Fruit fly (Drosophila melanogaster) whole organism, adult: ENCODE results near the gene aub.

Source experiments
- CG11617 ChIP-seq: fragments of 200-800 bp; sonication (Bioruptor generic); optimal IDR thresholded peaks from 2 replicates; lab custom pipeline; 2017; ENCODE audit warnings: mild to moderate bottlenecking, missing biosample characterization, missing genetic modification reagents, missing genetic modification characterization
- CG12768 ChIP-seq: fragments of 200-800 bp; sonication (Bioruptor generic); optimal IDR thresholded peaks from 2 replicates; lab custom pipeline; 2017; ENCODE audit warnings: missing biosample characterization, missing genetic modification characterization, mild to moderate bottlenecking, moderate library complexity, missing genetic modification reagents
- CG14711 ChIP-seq: fragments of 200-800 bp; sonication (Bioruptor generic); optimal IDR thresholded peaks from 2 replicates; lab custom pipeline; 2018; ENCODE audit warnings: missing biosample characterization, mild to moderate bottlenecking, missing genetic modification characterization, moderate library complexity
- CG1620 ChIP-seq: fragments of 200-800 bp; sonication (Bioruptor generic); optimal IDR thresholded peaks from 2 replicates; lab custom pipeline; 2016; ENCODE audit warnings: missing biosample characterization, missing genetic modification characterization
- CG33017 ChIP-seq: fragments of 200-800 bp; sonication (Bioruptor generic); optimal IDR thresholded peaks from 2 replicates; lab custom pipeline; 2018; ENCODE audit warnings: missing biosample characterization, mild to moderate bottlenecking, missing genetic modification characterization, moderate library complexity
- CG5204 ChIP-seq: fragments of 200-800 bp; sonication (Bioruptor generic); optimal IDR thresholded peaks from 2 replicates; lab custom pipeline; 2016; ENCODE audit warnings: missing biosample characterization, missing genetic modification characterization
- CG7045 ChIP-seq: fragments of 200-800 bp; sonication (Bioruptor generic); optimal IDR thresholded peaks from 2 replicates; lab custom pipeline; 2017; ENCODE audit warnings: missing biosample characterization, mild to moderate bottlenecking, missing genetic modification characterization
- CG7101 ChIP-seq: fragments of 200-800 bp; sonication (Bioruptor generic); optimal IDR thresholded peaks from 2 replicates; lab custom pipeline; 2018; ENCODE audit warnings: missing biosample characterization, mild to moderate bottlenecking, missing genetic modification characterization, moderate library complexity
- Crg-1 ChIP-seq: fragments of 200-800 bp; sonication (Bioruptor generic); optimal IDR thresholded peaks from 2 replicates; lab custom pipeline; 2016; ENCODE audit warnings: missing biosample characterization, missing genetic modification characterization
- Hr96 ChIP-seq: fragments of 200-800 bp; sonication (Bioruptor generic); optimal IDR thresholded peaks from 2 replicates; lab custom pipeline; 2016; ENCODE audit warnings: missing biosample characterization, missing genetic modification characterization
- Mnt ChIP-seq: fragments of 200-800 bp; sonication (Bioruptor generic); optimal IDR thresholded peaks from 2 replicates; lab custom pipeline; 2016; ENCODE audit warnings: missing biosample characterization, mild to moderate bottlenecking, missing genetic modification characterization
- bab1 ChIP-seq: fragments of 200-800 bp; sonication (Bioruptor generic); optimal IDR thresholded peaks from 3 replicates; lab custom pipeline; 2019; ENCODE audit warnings: missing biosample characterization, mild to moderate bottlenecking, missing genetic modification characterization, moderate library complexity
- cic ChIP-seq: fragments of 200-800 bp; sonication (Bioruptor generic); optimal IDR thresholded peaks from 2 replicates; lab custom pipeline; 2017; ENCODE audit warnings: missing biosample characterization, mild to moderate bottlenecking, missing genetic modification characterization, moderate library complexity
- cnc ChIP-seq, 2 experiments: fragments of >200 bp; optimal IDR thresholded peaks; 2 replicates each; lab custom pipeline; 2017
- kay ChIP-seq: fragments of 200-800 bp; sonication (Bioruptor generic); peaks from one replicate; lab custom pipeline; 2016; ENCODE audit warnings: missing biosample characterization, missing genetic modification characterization, borderline replicate concordance
- ovo ChIP-seq: fragments of 200-800 bp; sonication (Bioruptor generic); optimal IDR thresholded peaks from 2 replicates; lab custom pipeline; 2016; ENCODE audit warnings: missing biosample characterization, missing genetic modification characterization
- pad ChIP-seq: fragments of 200-800 bp; sonication (Bioruptor generic); optimal IDR thresholded peaks from 3 replicates; lab custom pipeline; 2017; ENCODE audit warnings: missing biosample characterization, missing genetic modification characterization, mild to moderate bottlenecking, moderate library complexity, missing genetic modification reagents
- tj ChIP-seq: fragments of 200-800 bp; sonication (Bioruptor generic); optimal IDR thresholded peaks from 3 replicates; lab custom pipeline; 2017; ENCODE audit warnings: missing biosample characterization, mild to moderate bottlenecking, missing genetic modification characterization, moderate library complexity
- toe ChIP-seq: fragments of 200-800 bp; sonication (Bioruptor generic); optimal IDR thresholded peaks from 2 replicates; lab custom pipeline; 2016; ENCODE audit warnings: missing biosample characterization, missing genetic modification characterization

Gene aub

DNA sequence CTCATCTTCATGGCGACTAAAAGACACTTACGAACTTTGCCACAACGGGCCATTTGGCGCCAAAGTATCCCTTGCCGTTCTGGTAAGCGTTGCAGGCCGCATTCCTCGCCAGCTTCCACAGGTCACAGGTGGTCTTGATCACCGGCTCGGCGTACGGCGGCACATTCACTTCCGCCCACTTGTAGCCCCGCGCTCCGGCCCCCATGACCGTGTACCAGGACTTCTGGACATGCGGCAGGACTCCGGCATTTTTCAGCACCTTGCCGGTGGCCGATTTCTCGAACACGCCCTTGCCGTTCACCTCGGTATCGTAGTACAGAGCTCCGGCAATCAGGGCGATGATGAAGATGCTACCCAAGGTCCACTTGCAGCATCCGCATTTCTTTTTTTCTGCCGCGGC, 35.3 kb downstream of the aub start:
- TF ChIP-seq CG5204 (GFP tag; lab: Kevin White, UChicago) = no peak
- no peak for TF ChIP-seq Mnt (GFP tag; lab: Kevin White, UChicago)
- no peak for TF ChIP-seq CG7101 (tag; lab: Kevin White, UChicago)

dm6 chr2L:10964493-10964892, 36.8 kb downstream of the aub start:
- TF ChIP-seq toe (GFP tag; lab: Kevin White, UChicago) = peak; percentile 13
- TF ChIP-seq pad (GFP tag; lab: Kevin White, UChicago) = peak; percentile 93
- TF ChIP-seq CG12768 (GFP tag; lab: Kevin White, UChicago) = no peak
- no peak for TF ChIP-seq CG7101 (tag; lab: Kevin White, UChicago)

dm6 chr2L:10963979-10964378, 37.3 kb downstream of the aub start, which contains the start of gene dpr2:
Gene dpr2, minus strand, starts transcription at chr2L:10964153.
- TF ChIP-seq Crg-1 (no peak), Mnt (GFP tag; lab: Kevin White, UChicago) (no peak), CG5204 (GFP tag; lab: Kevin White, UChicago) (no peak), cnc (optimal IDR thresholded peaks at IDR 0.05; lab: Kevin White, UChicago) (no peak), CG33017 (tag; lab: Kevin White, UChicago) (no peak), toe (GFP tag; lab: Kevin White, UChicago) (no peak), CG14711 (tag; lab: Kevin White, UChicago) (no peak), cic (GFP tag; lab: Kevin White, UChicago) (no peak), CG1620 (no peak), Hr96 (GFP tag; lab: Kevin White, UChicago) (no peak), pad (GFP tag; lab: Kevin White, UChicago) (no peak), ovo (no peak), CG7045 (GFP tag; lab: Kevin White, UChicago) (no peak), bab1 (no peak), CG7101 (tag; lab: Kevin White, UChicago) (no peak), CG11617 (GFP tag; lab: Kevin White, UChicago) (no peak), kay (GFP tag; lab: Kevin White, UChicago) (no peak), CG12768 (GFP tag; lab: Kevin White, UChicago) (no peak), tj (no peak)
